Fruit fly (Drosophila melanogaster) whole organism, embryonic: Measurements from ENCODE around the gene pr.

Experiments
- Atf-2 ChIP-seq: fragments of 200-800 bp; sonication (Bioruptor generic); optimal IDR thresholded peaks from 2 replicates; lab custom pipeline; 2016; ENCODE audit warnings: missing biosample characterization, missing genetic modification characterization
- Atf6 ChIP-seq: fragments of 200-800 bp; sonication (Bioruptor generic); IDR thresholded peaks from 2 replicates; pipeline ENCODE4 v1.3.6; 2022; ENCODE audit warnings: missing biosample characterization, missing genetic modification characterization
- B-H1 ChIP-seq: fragments of 200-800 bp; sonication (Bioruptor generic); IDR thresholded peaks from 3 replicates; pipeline ENCODE4 v1.3.6; 2022; ENCODE audit warnings: missing biosample characterization, missing genetic modification characterization
- CG10543 ChIP-seq: fragments of 200-800 bp; sonication (Bioruptor generic); optimal IDR thresholded peaks from 3 replicates; lab custom pipeline; 2017; ENCODE audit warnings: missing biosample characterization, mild to moderate bottlenecking, missing genetic modification characterization, moderate library complexity
- CG10565 ChIP-seq: fragments of 200-800 bp; sonication (Bioruptor generic); optimal IDR thresholded peaks from 3 replicates; lab custom pipeline; 2016; ENCODE audit warnings: missing biosample characterization, mild to moderate bottlenecking, missing genetic modification characterization
- CG12219 ChIP-seq: fragments of 200-800 bp; sonication (Bioruptor generic); optimal IDR thresholded peaks from 3 replicates; lab custom pipeline; 2018; ENCODE audit warnings: missing biosample characterization, mild to moderate bottlenecking, missing genetic modification characterization
- CG12769 ChIP-seq: fragments of 200-800 bp; sonication (Bioruptor generic); optimal IDR thresholded peaks from 2 replicates; lab custom pipeline; 2019; ENCODE audit warnings: missing biosample characterization, mild to moderate bottlenecking, missing genetic modification characterization, moderate library complexity
- CG13775 ChIP-seq: fragments of 200-800 bp; sonication (Bioruptor generic); optimal IDR thresholded peaks from 3 replicates; lab custom pipeline; 2017; ENCODE audit warnings: missing biosample characterization, mild to moderate bottlenecking, missing genetic modification characterization
- CG13894 ChIP-seq: fragments of 200-800 bp; sonication (Bioruptor generic); optimal IDR thresholded peaks from 3 replicates; lab custom pipeline; 2018; ENCODE audit warnings: missing biosample characterization, mild to moderate bottlenecking, missing genetic modification characterization, moderate library complexity
- CG14050 ChIP-seq: fragments of 200-800 bp; sonication (Bioruptor generic); IDR thresholded peaks from 3 replicates; pipeline ENCODE4 v1.3.6; 2022; ENCODE audit warnings: missing biosample characterization, missing genetic modification characterization
- CG15073 ChIP-seq: fragments of 200-800 bp; sonication (Bioruptor generic); optimal IDR thresholded peaks from 2 replicates; lab custom pipeline; 2016; ENCODE audit warnings: missing biosample characterization, missing genetic modification characterization
- CG1647 ChIP-seq: fragments of 200-800 bp; sonication (Bioruptor generic); optimal IDR thresholded peaks from 3 replicates; lab custom pipeline; 2016; ENCODE audit warnings: missing biosample characterization, missing genetic modification characterization
- CG16815 ChIP-seq: fragments of 200-800 bp; sonication (Bioruptor generic); optimal IDR thresholded peaks from 3 replicates; lab custom pipeline; 2017; ENCODE audit warnings: missing biosample characterization, mild to moderate bottlenecking, missing genetic modification characterization
- CG31441 ChIP-seq: fragments of 200-800 bp; sonication (Bioruptor generic); IDR thresholded peaks from 2 replicates; pipeline ENCODE4 v1.3.6; 2022; ENCODE audit warnings: missing biosample characterization, missing genetic modification characterization
- CG6272 ChIP-seq: fragments of 200-800 bp; sonication (Bioruptor generic); IDR thresholded peaks from 2 replicates; pipeline ENCODE4 v1.3.6; 2022; ENCODE audit warnings: missing biosample characterization, missing genetic modification characterization
- CG6854 ChIP-seq: fragments of 200-800 bp; sonication (Bioruptor generic); optimal IDR thresholded peaks from 3 replicates; lab custom pipeline; 2017; ENCODE audit warnings: missing biosample characterization, mild to moderate bottlenecking, missing genetic modification characterization
- CG8089 ChIP-seq: fragments of 200-800 bp; sonication (Bioruptor generic); optimal IDR thresholded peaks from 3 replicates; lab custom pipeline; 2016; ENCODE audit warnings: missing biosample characterization, missing genetic modification characterization
- CG8359 ChIP-seq: fragments of 200-800 bp; sonication (Bioruptor generic); optimal IDR thresholded peaks from 2 replicates; lab custom pipeline; 2017; ENCODE audit warnings: missing biosample characterization, mild to moderate bottlenecking, missing genetic modification characterization, borderline replicate concordance
- Dek ChIP-seq: fragments of 200-800 bp; sonication (Bioruptor generic); optimal IDR thresholded peaks from 3 replicates; lab custom pipeline; 2019; ENCODE audit warnings: missing biosample characterization, mild to moderate bottlenecking, missing genetic modification characterization, moderate library complexity
- Ets97D ChIP-seq: fragments of 200-800 bp; sonication (Bioruptor generic); optimal IDR thresholded peaks from 3 replicates; lab custom pipeline; 2016; ENCODE audit warnings: missing biosample characterization, missing genetic modification characterization
- HmgD ChIP-seq: fragments of 200-800 bp; sonication (Bioruptor generic); optimal IDR thresholded peaks from 3 replicates; lab custom pipeline; 2016; ENCODE audit warnings: missing biosample characterization, missing genetic modification characterization
- Hr78 ChIP-seq, 2 experiments: fragments of 200-800 bp in 1 of 2; fragments of >200 bp in 1 of 2; sonication (Bioruptor generic) in 1 of 2; optimal IDR thresholded peaks; 2 replicates each; lab custom pipeline; 2017 to 2019; ENCODE audit warnings: missing biosample characterization in 2 of 2, missing genetic modification characterization in 2 of 2, mild to moderate bottlenecking in 1 of 2, moderate library complexity in 1 of 2
- Hsf ChIP-seq: fragments of 200-800 bp; sonication (Bioruptor generic); optimal IDR thresholded peaks from 3 replicates; lab custom pipeline; 2016; ENCODE audit warnings: missing biosample characterization, missing genetic modification characterization
- Lim3 ChIP-seq: fragments of 200-800 bp; sonication (Bioruptor generic); IDR thresholded peaks from 2 replicates; pipeline ENCODE4 v1.3.6; 2022; ENCODE audit warnings: missing biosample characterization, missing genetic modification characterization
- MBD-R2 ChIP-seq: fragments of 200-800 bp; sonication (Bioruptor generic); IDR thresholded peaks from 2 replicates; pipeline ENCODE4 v1.3.6; 2022; ENCODE audit warnings: missing biosample characterization, missing genetic modification characterization
- NC2β ChIP-seq: fragments of 200-800 bp; sonication (Bioruptor generic); optimal IDR thresholded peaks from 2 replicates; lab custom pipeline; 2016; ENCODE audit warnings: missing biosample characterization, missing genetic modification characterization
- Nf-YC ChIP-seq: fragments of 200-800 bp; optimal IDR thresholded peaks from 3 replicates; lab custom pipeline; 2019; ENCODE audit warnings: missing biosample characterization, mild to moderate bottlenecking, missing genetic modification characterization, moderate library complexity
- NfI ChIP-seq: fragments of 200-800 bp; sonication (Bioruptor generic); optimal IDR thresholded peaks from 3 replicates; lab custom pipeline; 2018; ENCODE audit warnings: missing biosample characterization, mild to moderate bottlenecking, missing genetic modification characterization, moderate library complexity
- amos ChIP-seq: fragments of 200-800 bp; sonication (Bioruptor generic); IDR thresholded peaks from 2 replicates; pipeline ENCODE4 v1.3.6; 2022; ENCODE audit warnings: missing biosample characterization, missing genetic modification characterization; ENCODE audit not compliant: partially characterized antibody
- ase ChIP-seq: fragments of 200-800 bp; sonication (Bioruptor generic); IDR thresholded peaks from 3 replicates; pipeline ENCODE4 v1.3.6; 2022; ENCODE audit warnings: missing biosample characterization, missing genetic modification characterization
- ato ChIP-seq: fragments of 200-800 bp; sonication (Bioruptor generic); IDR thresholded peaks from 2 replicates; pipeline ENCODE4 v1.3.6; 2022; ENCODE audit warnings: missing biosample characterization, missing genetic modification characterization; ENCODE audit not compliant: partially characterized antibody
- bbx ChIP-seq: fragments of 200-800 bp; sonication (Bioruptor generic); IDR thresholded peaks from 2 replicates; pipeline ENCODE4 v1.3.6; 2022; ENCODE audit warnings: missing biosample characterization, missing genetic modification characterization; ENCODE audit not compliant: partially characterized antibody
- bcd ChIP-seq: fragments of 200-800 bp; sonication (Bioruptor generic); optimal IDR thresholded peaks from 2 replicates; lab custom pipeline; 2017; ENCODE audit warnings: missing biosample characterization, mild to moderate bottlenecking, missing genetic modification characterization
- cato ChIP-seq: fragments of 200-800 bp; sonication (Bioruptor generic); optimal IDR thresholded peaks from 2 replicates; lab custom pipeline; 2016; ENCODE audit warnings: missing biosample characterization, missing genetic modification characterization, borderline replicate concordance
- chif ChIP-seq, 2 experiments: fragments of 200-800 bp; sonication (Bioruptor generic); optimal IDR thresholded peaks; 3 replicates each; lab custom pipeline; 2016; ENCODE audit warnings: missing biosample characterization in 2 of 2, missing genetic modification characterization in 2 of 2
- corto ChIP-seq: fragments of 200-800 bp; sonication (Bioruptor generic); optimal IDR thresholded peaks from 2 replicates; lab custom pipeline; 2016; ENCODE audit warnings: missing biosample characterization, mild to moderate bottlenecking, missing genetic modification characterization, moderate library complexity
- en ChIP-seq: fragments of 200-800 bp; sonication (Bioruptor generic); optimal IDR thresholded peaks from 2 replicates; lab custom pipeline; 2016; ENCODE audit warnings: missing biosample characterization, missing genetic modification characterization
- eyg ChIP-seq: fragments of 200-800 bp; sonication (Bioruptor generic); optimal IDR thresholded peaks from 3 replicates; lab custom pipeline; 2016; ENCODE audit warnings: missing biosample characterization, missing genetic modification characterization
- fd96Cb ChIP-seq: fragments of 200-800 bp; sonication (Bioruptor generic); optimal IDR thresholded peaks from 2 replicates; lab custom pipeline; 2018; ENCODE audit warnings: missing biosample characterization, mild to moderate bottlenecking, missing genetic modification characterization, moderate library complexity
- gce ChIP-seq: fragments of 200-800 bp; sonication (Bioruptor generic); IDR thresholded peaks from 3 replicates; pipeline ENCODE4 v1.3.6; 2022; ENCODE audit warnings: missing biosample characterization, missing genetic modification characterization
- gro ChIP-seq: fragments of 200-800 bp; sonication (Bioruptor generic); optimal IDR thresholded peaks from 2 replicates; lab custom pipeline; 2016; ENCODE audit warnings: missing biosample characterization, missing genetic modification characterization
- hth ChIP-seq: fragments of >200 bp; optimal IDR thresholded peaks from 2 replicates; lab custom pipeline; 2017; ENCODE audit warnings: inconsistent platforms
- lab ChIP-seq: fragments of 200-800 bp; sonication (Bioruptor generic); optimal IDR thresholded peaks from 3 replicates; lab custom pipeline; 2017; ENCODE audit warnings: missing biosample characterization, missing genetic modification characterization, mild to moderate bottlenecking, moderate library complexity, missing genetic modification reagents
- maf-S ChIP-seq: fragments of 200-800 bp; sonication (Bioruptor generic); optimal IDR thresholded peaks from 2 replicates; lab custom pipeline; 2016; ENCODE audit warnings: missing biosample characterization, missing genetic modification characterization
- nmo ChIP-seq: fragments of 200-800 bp; sonication (Bioruptor generic); optimal IDR thresholded peaks from 2 replicates; lab custom pipeline; 2018; ENCODE audit warnings: missing biosample characterization, mild to moderate bottlenecking, missing genetic modification characterization, moderate library complexity
- rib ChIP-seq: fragments of 200-800 bp; sonication (Bioruptor generic); IDR thresholded peaks from 2 replicates; pipeline ENCODE4 v1.3.6; 2022; ENCODE audit warnings: missing biosample characterization, missing genetic modification characterization
- row ChIP-seq: fragments of 200-800 bp; sonication (Bioruptor generic); IDR thresholded peaks from 3 replicates; pipeline ENCODE4 v1.3.6; 2022; ENCODE audit warnings: missing biosample characterization, missing genetic modification characterization
- salm ChIP-seq: fragments of 200-800 bp; sonication (Bioruptor generic); optimal IDR thresholded peaks from 2 replicates; lab custom pipeline; 2018; ENCODE audit warnings: missing biosample characterization, mild to moderate bottlenecking, missing genetic modification characterization
- sug ChIP-seq: fragments of 200-800 bp; optimal IDR thresholded peaks from 2 replicates; lab custom pipeline; 2019; ENCODE audit warnings: missing biosample characterization, mild to moderate bottlenecking, missing genetic modification characterization, moderate library complexity
- ttk ChIP-seq: fragments of 200-800 bp; sonication (Bioruptor generic); IDR thresholded peaks from 2 replicates; pipeline ENCODE4 v2.1.2; 2022; ENCODE audit warnings: missing biosample characterization, missing genetic modification characterization
- zf30C ChIP-seq: fragments of 200-800 bp; sonication (Bioruptor generic); optimal IDR thresholded peaks from 3 replicates; lab custom pipeline; 2018; ENCODE audit warnings: missing biosample characterization, mild to moderate bottlenecking, missing genetic modification characterization

pr gene

DNA sequence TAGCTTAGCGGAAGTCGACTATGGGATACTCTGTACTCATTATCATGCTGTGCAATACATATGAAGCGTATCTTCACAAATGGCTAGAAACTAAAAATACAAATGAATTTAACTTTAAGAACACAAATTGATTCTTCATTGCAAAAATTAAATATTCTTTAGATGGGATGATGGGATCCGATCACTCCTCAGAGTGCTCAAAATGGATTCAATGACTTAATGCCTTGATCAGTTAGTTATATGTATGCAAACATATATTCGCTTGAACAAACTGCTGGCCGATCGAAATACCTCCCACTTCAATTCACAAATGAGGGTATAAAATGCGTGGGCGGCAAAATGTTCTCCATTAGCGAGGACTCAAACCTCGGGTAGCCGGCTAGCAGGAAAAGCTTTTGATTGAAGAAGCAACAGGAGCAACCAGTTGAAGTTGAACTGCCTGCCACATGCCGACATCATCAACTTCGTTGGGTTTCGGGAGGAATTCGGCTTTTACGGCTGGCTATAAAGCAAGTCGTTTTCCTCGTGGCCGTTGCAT lies 47.8 kb downstream of the pr start, which contains the start of gene sNPF (continued):
- TF ChIP-seq ttk (GFP tag; lab: Robert Waterston, UW) (0 out of 2 replicates have a peak, but pooled peaks have one; percentile 25), MBD-R2 (GFP tag; lab: Robert Waterston, UW) (no peak), Atf-2 (GFP tag; lab: Kevin White, UChicago) (peak; percentile 44), bcd (GFP tag; lab: Kevin White, UChicago) (peak; percentile 55), chif (GFP tag; optimal IDR thresholded peaks at IDR 0.05; lab: Kevin White, UChicago) (peak; percentile 27 to 38), gro (GFP tag; lab: Kevin White, UChicago) (peak; percentile 78), Atf6 (GFP tag; lab: Robert Waterston, UW) (no peak), CG8089 (GFP tag; lab: Kevin White, UChicago) (peak; percentile 22), ase (GFP tag; lab: Robert Waterston, UW) (no peak), CG10543 (GFP tag; lab: Kevin White, UChicago) (peak; percentile 47), CG14050 (GFP tag; lab: Robert Waterston, UW) (no peak), Ets97D (no peak), NfI (GFP tag; lab: Kevin White, UChicago) (peak; percentile 46), corto (GFP tag; lab: Kevin White, UChicago) (no peak), CG13775 (GFP tag; lab: Kevin White, UChicago) (peak; percentile 61), amos (GFP tag; lab: Robert Waterston, UW) (no peak), zf30C (GFP tag; lab: Kevin White, UChicago) (no peak), CG8359 (no peak), cato (GFP tag; lab: Kevin White, UChicago) (peak; percentile 15), Dek (tag; lab: Kevin White, UChicago) (peak; percentile 55), rib (GFP tag; lab: Robert Waterston, UW) (no peak), bbx (no peak), maf-S (GFP tag; lab: Kevin White, UChicago) (peak; percentile 30), HmgD (GFP tag; lab: Kevin White, UChicago) (no peak), lab (GFP tag; lab: Kevin White, UChicago) (peak; percentile 56), nmo (peak; percentile 62), Nf-YC (no peak), CG12769 (tag; lab: Kevin White, UChicago) (peak; percentile 76), CG10565 (no peak), sug (tag; lab: Kevin White, UChicago) (peak; percentile 49), row (GFP tag; lab: Robert Waterston, UW) (peak; percentile 72; the same call in 2 of the 3 replicates), CG1647 (GFP tag; lab: Kevin White, UChicago) (no peak), salm (no peak), CG6272 (GFP tag; lab: Robert Waterston, UW) (no peak), NC2β (no peak), CG6854 (GFP tag; lab: Kevin White, UChicago) (peak; percentile 56), Hr78 (GFP tag; optimal IDR thresholded peaks at IDR 0.05; lab: Kevin White, UChicago) (no peak), Hsf (peak; percentile 68), CG31441 (GFP tag; lab: Robert Waterston, UW) (no peak), eyg (GFP tag; lab: Kevin White, UChicago) (peak; percentile 41), en (GFP tag; lab: Kevin White, UChicago) (no peak), gce (GFP tag; lab: Robert Waterston, UW) (no peak), CG16815 (GFP tag; lab: Kevin White, UChicago) (peak; percentile 52), CG15073 (GFP tag; lab: Kevin White, UChicago) (no peak), hth (no peak), ato (no peak), CG13894 (tag; lab: Kevin White, UChicago) (peak; percentile 12), B-H1 (GFP tag; lab: Robert Waterston, UW) (no peak), fd96Cb (peak; percentile 22), Lim3 (no peak), CG12219 (GFP tag; lab: Kevin White, UChicago) (peak; percentile 64)
